Worm (Caenorhabditis elegans) whole organism, L2 larva: ENCODE results near the gene npl-10.

Experiments used
- C34F6.9 ChIP-seq: fragments of 150-350 bp; optimal IDR thresholded peaks from 2 replicates; lab custom pipeline; 2014; ENCODE audit warnings: missing biosample characterization, missing genetic modification characterization
- F13H6.1 ChIP-seq: sonication (generic microtip); optimal IDR thresholded peaks from 2 replicates; lab custom pipeline; 2016; ENCODE audit warnings: missing genetic modification characterization, missing compliant biosample characterization
- Y55F3AM.14 ChIP-seq: fragments of 200-800 bp; sonication (Bioruptor generic); optimal IDR thresholded peaks from 2 replicates; lab custom pipeline; 2018; ENCODE audit warnings: mild to moderate bottlenecking, missing genetic modification characterization, missing compliant biosample characterization
- ZK546.5 ChIP-seq: sonication (generic microtip); optimal IDR thresholded peaks from 2 replicates; lab custom pipeline; 2017; ENCODE audit warnings: missing biosample characterization, missing genetic modification characterization
- alr-1 ChIP-seq: fragments of 150-350 bp; optimal IDR thresholded peaks from 2 replicates; lab custom pipeline; 2014; ENCODE audit warnings: missing biosample characterization, missing genetic modification characterization
- aly-2 ChIP-seq: fragments of 150-350 bp; optimal IDR thresholded peaks from 2 replicates; lab custom pipeline; 2014; ENCODE audit warnings: missing biosample characterization, missing genetic modification characterization
- ama-1 ChIP-seq: fragments of 150-350 bp; optimal IDR thresholded peaks from 2 replicates; lab custom pipeline; 2018; ENCODE audit warnings: inconsistent platforms
- blmp-1 ChIP-seq: sonication (generic microtip); optimal IDR thresholded peaks from 2 replicates; lab custom pipeline; 2017; ENCODE audit warnings: missing genetic modification characterization, mild to moderate bottlenecking, missing compliant biosample characterization, antibody characterized with exemption, moderate library complexity; ENCODE audit not compliant: insufficient read depth
- ceh-16 ChIP-seq: fragments of 150-350 bp; optimal IDR thresholded peaks from 2 replicates; lab custom pipeline; 2014; ENCODE audit warnings: missing biosample characterization, missing genetic modification characterization
- ceh-82 ChIP-seq: fragments of 150-350 bp; optimal IDR thresholded peaks from 2 replicates; lab custom pipeline; 2014; ENCODE audit warnings: missing biosample characterization, missing genetic modification characterization
- crh-2 ChIP-seq: sonication (generic microtip); optimal IDR thresholded peaks from 2 replicates; lab custom pipeline; 2017; ENCODE audit warnings: missing biosample characterization, missing genetic modification characterization
- elt-3 ChIP-seq: sonication (generic microtip); optimal IDR thresholded peaks from 2 replicates; lab custom pipeline; 2017; ENCODE audit warnings: missing biosample characterization, missing genetic modification characterization
- fos-1 ChIP-seq: fragments of 150-350 bp; optimal IDR thresholded peaks from 2 replicates; lab custom pipeline; 2014; ENCODE audit warnings: missing biosample characterization, missing genetic modification characterization
- gmeb-1 ChIP-seq: fragments of 150-350 bp; optimal IDR thresholded peaks from 2 replicates; lab custom pipeline; 2014; ENCODE audit warnings: missing biosample characterization, missing genetic modification characterization
- lin-11 ChIP-seq: fragments of 150-350 bp; sonication (generic microtip); optimal IDR thresholded peaks from 2 replicates; lab custom pipeline; 2014; ENCODE audit warnings: missing biosample characterization, missing genetic modification characterization, inconsistent platforms, mixed read lengths
- lin-13 ChIP-seq: fragments of 150-350 bp; optimal IDR thresholded peaks from 2 replicates; lab custom pipeline; 2014; ENCODE audit warnings: missing biosample characterization, missing genetic modification reagents, missing genetic modification characterization
- lin-39 ChIP-seq: fragments of 150-350 bp; optimal IDR thresholded peaks from 2 replicates; lab custom pipeline; 2014; ENCODE audit warnings: missing biosample characterization, missing genetic modification reagents, missing genetic modification characterization
- lsy-2 ChIP-seq, 2 experiments: fragments of 150-350 bp in 1 of 2; sonication (generic microtip) in 1 of 2; optimal IDR thresholded peaks; 2 replicates each; lab custom pipeline; 2014 to 2017; ENCODE audit warnings: missing biosample characterization in 2 of 2, missing genetic modification characterization in 2 of 2
- mab-5 ChIP-seq: fragments of 150-350 bp; optimal IDR thresholded peaks from 2 replicates; lab custom pipeline; 2014; ENCODE audit warnings: missing biosample characterization, missing genetic modification characterization
- mbf-1 ChIP-seq: sonication (generic microtip); optimal IDR thresholded peaks from 2 replicates; lab custom pipeline; 2017; ENCODE audit warnings: missing biosample characterization, missing genetic modification characterization
- mdl-1 ChIP-seq, 2 experiments: fragments of 150-350 bp in 1 of 2; sonication (generic microtip) in 1 of 2; optimal IDR thresholded peaks; 2 replicates each; lab custom pipeline; 2017; ENCODE audit warnings: missing biosample characterization in 2 of 2, missing genetic modification characterization in 2 of 2
- nhr-10 ChIP-seq: sonication (generic microtip); optimal IDR thresholded peaks from 2 replicates; lab custom pipeline; 2017; ENCODE audit warnings: missing biosample characterization, missing genetic modification characterization
- nhr-11 ChIP-seq: fragments of 150-350 bp; optimal IDR thresholded peaks from 2 replicates; lab custom pipeline; 2014; ENCODE audit warnings: missing biosample characterization, missing genetic modification characterization
- nhr-12 ChIP-seq: fragments of 150-350 bp; optimal IDR thresholded peaks from 2 replicates; lab custom pipeline; 2014; ENCODE audit warnings: missing biosample characterization, missing genetic modification characterization
- nhr-129 ChIP-seq: fragments of 150-350 bp; optimal IDR thresholded peaks from 2 replicates; lab custom pipeline; 2014; ENCODE audit warnings: missing biosample characterization, missing genetic modification characterization
- nhr-21 ChIP-seq: fragments of 150-350 bp; optimal IDR thresholded peaks from 2 replicates; lab custom pipeline; 2014; ENCODE audit warnings: missing biosample characterization, missing genetic modification characterization
- nhr-23 ChIP-seq: fragments of 150-350 bp; optimal IDR thresholded peaks from 2 replicates; lab custom pipeline; 2014; ENCODE audit warnings: missing biosample characterization, missing genetic modification reagents, missing genetic modification characterization
- nhr-25 ChIP-seq: fragments of 150-350 bp; sonication (generic microtip); optimal IDR thresholded peaks from 3 replicates; lab custom pipeline; 2014; ENCODE audit warnings: missing biosample characterization, missing genetic modification characterization
- nhr-77 ChIP-seq: fragments of 150-350 bp; optimal IDR thresholded peaks from 2 replicates; lab custom pipeline; 2014; ENCODE audit warnings: missing biosample characterization, missing genetic modification characterization
- peb-1 ChIP-seq: fragments of 150-350 bp; optimal IDR thresholded peaks from 2 replicates; lab custom pipeline; 2014; ENCODE audit warnings: missing biosample characterization, missing genetic modification characterization
- sem-4 ChIP-seq: fragments of 150-350 bp; optimal IDR thresholded peaks from 2 replicates; lab custom pipeline; 2014; ENCODE audit warnings: missing biosample characterization, missing genetic modification reagents, missing genetic modification characterization
- skn-1 ChIP-seq: sonication (generic microtip); optimal IDR thresholded peaks from 2 replicates; lab custom pipeline; 2017; ENCODE audit warnings: missing biosample characterization, missing genetic modification characterization
- sma-9 ChIP-seq, 2 experiments: fragments of 150-350 bp in 1 of 2; sonication (generic microtip) in 1 of 2; optimal IDR thresholded peaks; 2 replicates each; lab custom pipeline; 2014 to 2016; ENCODE audit warnings: missing genetic modification characterization in 2 of 2, mild to moderate bottlenecking in 1 of 2, missing biosample characterization in 1 of 2, missing compliant biosample characterization in 1 of 2, missing genetic modification reagents in 1 of 2, moderate library complexity in 1 of 2
- snpc-4 ChIP-seq: fragments of 150-350 bp; optimal IDR thresholded peaks from 2 replicates; lab custom pipeline; 2014; ENCODE audit warnings: missing biosample characterization, missing genetic modification characterization
- unc-39 ChIP-seq: fragments of 150-350 bp; optimal IDR thresholded peaks from 2 replicates; lab custom pipeline; 2014; ENCODE audit warnings: missing biosample characterization, missing genetic modification characterization
- unc-62 ChIP-seq: fragments of 150-350 bp; optimal IDR thresholded peaks from 2 replicates; lab custom pipeline; 2014; ENCODE audit warnings: missing biosample characterization, missing genetic modification reagents, missing genetic modification characterization
- ztf-11 ChIP-seq: sonication (generic microtip); optimal IDR thresholded peaks from 2 replicates; lab custom pipeline; 2017; ENCODE audit warnings: missing biosample characterization, missing genetic modification characterization
- ztf-4 ChIP-seq: fragments of 150-350 bp; optimal IDR thresholded peaks from 2 replicates; lab custom pipeline; 2014; ENCODE audit warnings: missing biosample characterization, missing genetic modification characterization

Gene npl-10

ce11 chrIII:3953235-3953634, 17.5 kb upstream of the npl-10 start (continued):
- TF ChIP-seq nhr-12 (tag; lab: Kevin White, UChicago) = no peak
- peak; percentile 2 for TF ChIP-seq lin-13 (GFP tag; lab: Kevin White, UChicago)
- TF ChIP-seq mab-5 (tag; lab: Kevin White, UChicago) = peak; percentile 38
- peak; percentile 79 for TF ChIP-seq nhr-25 (tag; lab: Kevin White, UChicago)
- peak; percentile 85 for TF ChIP-seq sem-4 (tag; lab: Kevin White, UChicago)
- peak; percentile 72 for TF ChIP-seq C34F6.9 (tag; lab: Kevin White, UChicago)
- peak; percentile 23 for TF ChIP-seq fos-1 (tag; lab: Kevin White, UChicago)
- no peak for TF ChIP-seq nhr-11
- peak; percentile 72 for TF ChIP-seq nhr-21 (tag; lab: Kevin White, UChicago)
- no peak for TF ChIP-seq alr-1
- TF ChIP-seq ztf-4 (tag; lab: Kevin White, UChicago) = no peak
- TF ChIP-seq elt-3 (tag; lab: Kevin White, UChicago) = no peak
- TF ChIP-seq ceh-16 (tag; lab: Kevin White, UChicago) = peak; percentile 72
- no peak for TF ChIP-seq gmeb-1
- peak; percentile 18 for TF ChIP-seq lin-11 (tag; lab: Kevin White, UChicago)

ce11 chrIII:3952058-3952457, 16.4 kb upstream of the npl-10 start:
- TF ChIP-seq lin-13 (GFP tag; lab: Kevin White, UChicago) (no peak), nhr-129 (peak; percentile 81), mab-5 (tag; lab: Kevin White, UChicago) (no peak), Y55F3AM.14 (no peak), elt-3 (tag; lab: Kevin White, UChicago) (no peak), ztf-4 (tag; lab: Kevin White, UChicago) (no peak), nhr-21 (tag; lab: Kevin White, UChicago) (no peak), ceh-82 (tag; lab: Kevin White, UChicago) (no peak), mdl-1 (tag; optimal IDR thresholded peaks at IDR 0.05; lab: Kevin White, UChicago) (no peak), nhr-77 (tag; lab: Kevin White, UChicago) (no peak), gmeb-1 (peak; percentile 36), unc-39 (tag; lab: Kevin White, UChicago) (no peak), aly-2 (tag; lab: Kevin White, UChicago) (no peak), ZK546.5 (tag; lab: Kevin White, UChicago) (no peak), C34F6.9 (tag; lab: Kevin White, UChicago) (no peak), snpc-4 (no peak), nhr-12 (tag; lab: Kevin White, UChicago) (no peak), crh-2 (tag; lab: Kevin White, UChicago) (peak; percentile 5), lsy-2 (tag; optimal IDR thresholded peaks at IDR 0.05; lab: Kevin White, UChicago) (peak in 1 of 2 experiments; percentile 37), fos-1 (tag; lab: Kevin White, UChicago) (peak; percentile 9), sma-9 (GFP tag; optimal IDR thresholded peaks at IDR 0.05; lab: Kevin White, UChicago) (peak; percentile 58), sma-9 (tag; optimal IDR thresholded peaks at IDR 0.05; lab: Kevin White, UChicago) (no peak), nhr-25 (tag; lab: Kevin White, UChicago) (peak; percentile 33), F13H6.1 (tag; lab: Kevin White, UChicago) (peak; percentile 4)

ce11 chrIII:3931423-3931822, 4.3 kb downstream of the npl-10 start, which contains the start of gene F37A8.2:
Gene F37A8.2 (minus strand): TSS chrIII:3931523.
- TF ChIP-seq ZK546.5 (tag; lab: Kevin White, UChicago) (no peak), aly-2 (tag; lab: Kevin White, UChicago) (no peak), nhr-11 (no peak), skn-1 (no peak), ama-1 (lab: Kevin White, UChicago) (no peak), unc-39 (tag; lab: Kevin White, UChicago) (no peak), gmeb-1 (no peak), blmp-1 (tag; lab: Kevin White, UChicago) (no peak), mdl-1 (tag; optimal IDR thresholded peaks at IDR 0.05; lab: Kevin White, UChicago) (no peak), lin-39 (tag; lab: Kevin White, UChicago) (no peak), nhr-77 (tag; lab: Kevin White, UChicago) (no peak), lsy-2 (tag; optimal IDR thresholded peaks at IDR 0.05; lab: Kevin White, UChicago) (no peak), mab-5 (tag; lab: Kevin White, UChicago) (no peak)

- no peak for TF ChIP-seq fos-1 (tag; lab: Kevin White, UChicago)
- no peak for TF ChIP-seq crh-2 (tag; lab: Kevin White, UChicago)
- TF ChIP-seq ceh-82 (tag; lab: Kevin White, UChicago) = no peak
- no peak for TF ChIP-seq ama-1 (lab: Kevin White, UChicago)
- TF ChIP-seq unc-39 (tag; lab: Kevin White, UChicago) = no peak
- TF ChIP-seq aly-2 (tag; lab: Kevin White, UChicago) = no peak
- TF ChIP-seq Y55F3AM.14 = no peak
- TF ChIP-seq nhr-21 (tag; lab: Kevin White, UChicago) = no peak
- TF ChIP-seq unc-62 = no peak
- no peak for TF ChIP-seq peb-1 (tag; lab: Kevin White, UChicago)
- no peak for TF ChIP-seq ztf-11
- TF ChIP-seq nhr-129 = no peak
- TF ChIP-seq mbf-1 (tag; lab: Kevin White, UChicago) = no peak
- no peak for TF ChIP-seq ZK546.5 (tag; lab: Kevin White, UChicago)
- TF ChIP-seq nhr-10 = no peak
- TF ChIP-seq ztf-4 (tag; lab: Kevin White, UChicago) = no peak
- no peak for TF ChIP-seq lin-13 (GFP tag; lab: Kevin White, UChicago)
- TF ChIP-seq nhr-23 (tag; lab: Kevin White, UChicago) = no peak
Observed at ce11 chrIII:3928136-3928535, 7.6 kb downstream of the npl-10 start, which contains the start of gene F37A8.1. Gene F37A8.1 (plus strand): TSS chrIII:3928436.
